Fruit fly (Drosophila melanogaster): Measurements from ENCODE around the gene CG13073.

The CG13073 gene

DNA sequence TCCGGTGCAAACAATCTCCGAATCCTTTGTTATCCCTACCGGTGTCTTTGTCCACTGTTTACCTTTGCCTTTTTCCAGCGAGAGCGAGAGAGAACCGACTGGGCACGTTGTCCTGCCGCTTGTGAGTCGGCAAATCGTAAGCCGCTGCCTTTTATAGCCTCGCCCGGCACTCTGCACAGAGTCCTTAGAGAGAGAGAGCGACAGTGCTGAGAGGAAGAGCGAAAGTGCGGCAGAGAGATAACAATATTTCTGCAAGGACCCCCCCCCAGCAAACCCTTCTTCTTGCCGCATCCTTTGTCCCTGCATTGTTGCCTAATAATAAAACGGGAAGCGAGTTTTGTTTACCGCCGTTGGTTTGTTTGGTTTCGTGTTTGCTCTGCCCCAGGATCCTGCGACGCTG is 35.2 kb upstream of the CG13073 start, which contains the start of gene CG13055:
Gene CG13055, minus strand, starts transcription at position 101 of the 400 bp plus-strand sequence.
- no peak for TF ChIP-seq CG32121 (GFP tag; IDR thresholded peaks at IDR 0.05)
- no peak for TF ChIP-seq CG10348 (GFP tag; IDR thresholded peaks at IDR 0.05)
- TF ChIP-seq fd96Ca (GFP tag; IDR thresholded peaks at IDR 0.05), result no peak
- no peak for TF ChIP-seq Ets98B (GFP tag; IDR thresholded peaks at IDR 0.05)
- no peak for TF ChIP-seq D1 (tag; optimal IDR thresholded peaks at IDR 0.05)
- no peak for TF ChIP-seq CG14655 (GFP tag; optimal IDR thresholded peaks at IDR 0.05)
- no peak for TF ChIP-seq CG8301 (tag; optimal IDR thresholded peaks at IDR 0.05)
- TF ChIP-seq EcR (GFP tag; optimal IDR thresholded peaks at IDR 0.05), result no peak
- no peak for TF ChIP-seq CG12605 (GFP tag; IDR thresholded peaks at IDR 0.05)
- no peak for TF ChIP-seq CG34367 (tag; optimal IDR thresholded peaks at IDR 0.05)
- no peak for TF ChIP-seq Snoo (tag; optimal IDR thresholded peaks at IDR 0.05)
- TF ChIP-seq CG17806 (tag; optimal IDR thresholded peaks at IDR 0.05), result no peak
- no peak for TF ChIP-seq CG4496 (GFP tag; IDR thresholded peaks at IDR 0.05)
- no peak for TF ChIP-seq Pif1A (GFP tag; optimal IDR thresholded peaks at IDR 0.05)

- TF ChIP-seq CG15710 (tag; optimal IDR thresholded peaks at IDR 0.05), result no peak
- peak; percentile 79 for TF ChIP-seq EcR (GFP tag; optimal IDR thresholded peaks at IDR 0.05)
- no peak for TF ChIP-seq D1 (tag; optimal IDR thresholded peaks at IDR 0.05)
Observed at dm6 chr3L:16241296-16241695, 24.2 kb upstream of the CG13073 start.

- 0 out of 2 replicates have a peak, but pooled peaks have one; percentile 45 for TF ChIP-seq CG12605 (GFP tag; IDR thresholded peaks at IDR 0.05)
- TF ChIP-seq Pif1B (GFP tag; optimal IDR thresholded peaks at IDR 0.05), result no peak
- no peak for TF ChIP-seq CG15710 (tag; optimal IDR thresholded peaks at IDR 0.05)
Observed at dm6 chr3L:16233850-16234494, 16.9 kb upstream of the CG13073 start.

- TF ChIP-seq CG13204 (GFP tag; optimal IDR thresholded peaks at IDR 0.05) (no peak), CG12605 (GFP tag; IDR thresholded peaks at IDR 0.05) (no peak), gl (tag; optimal IDR thresholded peaks at IDR 0.05) (no peak), CG4496 (GFP tag; IDR thresholded peaks at IDR 0.05) (no peak), CG8159 (tag; optimal IDR thresholded peaks at IDR 0.05) (no peak), Snoo (tag; optimal IDR thresholded peaks at IDR 0.05) (no peak), CG32121 (GFP tag; IDR thresholded peaks at IDR 0.05) (no peak)
Observed at dm6 chr3L:16232924-16233323, 15.8 kb upstream of the CG13073 start, which contains the start of gene Hsc20. Hsc20 (plus strand) TSS chr3L:16233127.

DNA sequence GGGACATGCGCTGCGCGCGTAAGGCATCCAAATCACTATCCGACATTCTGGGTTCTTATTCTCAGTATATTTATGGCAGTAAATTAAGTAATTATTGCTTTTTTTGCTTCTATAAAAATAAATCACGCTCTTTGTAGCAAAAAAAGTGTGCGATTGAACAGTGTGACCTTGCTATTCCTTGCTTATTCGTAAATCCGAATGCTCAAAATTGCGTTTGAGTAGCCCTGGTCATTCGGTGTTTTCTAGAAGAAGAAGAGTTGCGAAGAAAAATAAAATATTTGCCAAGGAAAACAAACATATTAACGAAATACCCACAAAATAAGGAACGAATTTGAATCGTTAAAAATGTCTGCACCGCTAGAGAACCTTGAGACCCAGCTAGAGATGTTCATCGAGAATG is 14.8 kb upstream of the CG13073 start, which contains the start of the genes PDCD-5 and MED10:
Gene PDCD-5, minus strand, starts transcription at position 182 of the 400 bp plus-strand sequence.
Gene MED10, plus strand, starts transcription at position 228 of the 400 bp plus-strand sequence.
- TF ChIP-seq D1 (tag; optimal IDR thresholded peaks at IDR 0.05) (peak; percentile 56), CG9948 (tag; optimal IDR thresholded peaks at IDR 0.05) (peak; percentile 15), CG15710 (tag; optimal IDR thresholded peaks at IDR 0.05) (peak; percentile 12), CG10348 (GFP tag; IDR thresholded peaks at IDR 0.05) (no peak), CG8159 (tag; optimal IDR thresholded peaks at IDR 0.05) (peak; percentile 48), rn (GFP tag; IDR thresholded peaks at IDR 0.05) (peak; percentile 37; the same call in 1 of the 2 replicates), CG14655 (GFP tag; optimal IDR thresholded peaks at IDR 0.05) (no peak), Snoo (tag; optimal IDR thresholded peaks at IDR 0.05) (peak; percentile 3), Pif1A (GFP tag; optimal IDR thresholded peaks at IDR 0.05) (no peak), fd96Ca (GFP tag; IDR thresholded peaks at IDR 0.05) (no peak), CG32121 (GFP tag; IDR thresholded peaks at IDR 0.05) (no peak), CG34367 (tag; optimal IDR thresholded peaks at IDR 0.05) (no peak), CG4496 (GFP tag; IDR thresholded peaks at IDR 0.05) (0 out of 3 replicates have a peak, but pooled peaks have one; percentile 21), CG17806 (tag; optimal IDR thresholded peaks at IDR 0.05) (peak; percentile 10)

- TF ChIP-seq fd96Ca (GFP tag; IDR thresholded peaks at IDR 0.05) (peak; percentile 77), Ets98B (GFP tag; IDR thresholded peaks at IDR 0.05) (peak; percentile 86), CG10348 (GFP tag; IDR thresholded peaks at IDR 0.05) (no peak), CG8301 (tag; optimal IDR thresholded peaks at IDR 0.05) (peak; percentile 64), CG15710 (tag; optimal IDR thresholded peaks at IDR 0.05) (peak; percentile 88), rn (GFP tag; IDR thresholded peaks at IDR 0.05) (peak; percentile 81), Snoo (tag; optimal IDR thresholded peaks at IDR 0.05) (peak; percentile 79), CG13204 (GFP tag; optimal IDR thresholded peaks at IDR 0.05) (no peak), CG34367 (tag; optimal IDR thresholded peaks at IDR 0.05) (peak; percentile 73), EcR (GFP tag; optimal IDR thresholded peaks at IDR 0.05) (no peak), Pif1A (GFP tag; optimal IDR thresholded peaks at IDR 0.05) (no peak), Pif1B (GFP tag; optimal IDR thresholded peaks at IDR 0.05) (peak; percentile 62), CG9948 (tag; optimal IDR thresholded peaks at IDR 0.05) (peak; percentile 87), D1 (tag; optimal IDR thresholded peaks at IDR 0.05) (peak; percentile 86), CG32121 (GFP tag; IDR thresholded peaks at IDR 0.05) (peak; percentile 89), CG12605 (GFP tag; IDR thresholded peaks at IDR 0.05) (peak; percentile 78), CG17806 (tag; optimal IDR thresholded peaks at IDR 0.05) (peak; percentile 83), CG8159 (tag; optimal IDR thresholded peaks at IDR 0.05) (peak; percentile 90), CG4496 (GFP tag; IDR thresholded peaks at IDR 0.05) (peak; percentile 94), CG14655 (GFP tag; optimal IDR thresholded peaks at IDR 0.05) (peak; percentile 81), gl (tag; optimal IDR thresholded peaks at IDR 0.05) (no peak)
Observed at dm6 chr3L:16228659-16229205, 11.6 kb upstream of the CG13073 start, which contains the start of gene Tmx3. Tmx3 (plus strand) TSS chr3L:16229100.
